Fruit fly (Drosophila melanogaster) whole organism, adult: Measurements from ENCODE around the gene pnt.
A peak's percentile ranks its signal among the peaks of the same experiment; 100 is the strongest.

Experiments
- CG11617 ChIP-seq: fragments of 200-800 bp; sonication (Bioruptor generic); optimal IDR thresholded peaks from 2 replicates; lab custom pipeline; 2017; ENCODE audit warnings: mild to moderate bottlenecking, missing biosample characterization, missing genetic modification reagents, missing genetic modification characterization
- CG12768 ChIP-seq: fragments of 200-800 bp; sonication (Bioruptor generic); optimal IDR thresholded peaks from 2 replicates; lab custom pipeline; 2017; ENCODE audit warnings: missing biosample characterization, missing genetic modification characterization, mild to moderate bottlenecking, moderate library complexity, missing genetic modification reagents
- CG14711 ChIP-seq: fragments of 200-800 bp; sonication (Bioruptor generic); optimal IDR thresholded peaks from 2 replicates; lab custom pipeline; 2018; ENCODE audit warnings: missing biosample characterization, mild to moderate bottlenecking, missing genetic modification characterization, moderate library complexity
- CG1620 ChIP-seq: fragments of 200-800 bp; sonication (Bioruptor generic); optimal IDR thresholded peaks from 2 replicates; lab custom pipeline; 2016; ENCODE audit warnings: missing biosample characterization, missing genetic modification characterization
- CG33017 ChIP-seq: fragments of 200-800 bp; sonication (Bioruptor generic); optimal IDR thresholded peaks from 2 replicates; lab custom pipeline; 2018; ENCODE audit warnings: missing biosample characterization, mild to moderate bottlenecking, missing genetic modification characterization, moderate library complexity
- CG5204 ChIP-seq: fragments of 200-800 bp; sonication (Bioruptor generic); optimal IDR thresholded peaks from 2 replicates; lab custom pipeline; 2016; ENCODE audit warnings: missing biosample characterization, missing genetic modification characterization
- CG7101 ChIP-seq: fragments of 200-800 bp; sonication (Bioruptor generic); optimal IDR thresholded peaks from 2 replicates; lab custom pipeline; 2018; ENCODE audit warnings: missing biosample characterization, mild to moderate bottlenecking, missing genetic modification characterization, moderate library complexity
- Clk ChIP-seq: fragments of 200-800 bp; sonication (Bioruptor generic); optimal IDR thresholded peaks from 2 replicates; lab custom pipeline; 2017; ENCODE audit warnings: missing biosample characterization, missing genetic modification characterization
- Crg-1 ChIP-seq: fragments of 200-800 bp; sonication (Bioruptor generic); optimal IDR thresholded peaks from 2 replicates; lab custom pipeline; 2016; ENCODE audit warnings: missing biosample characterization, missing genetic modification characterization
- Hr96 ChIP-seq: fragments of 200-800 bp; sonication (Bioruptor generic); optimal IDR thresholded peaks from 2 replicates; lab custom pipeline; 2016; ENCODE audit warnings: missing biosample characterization, missing genetic modification characterization
- Mnt ChIP-seq: fragments of 200-800 bp; sonication (Bioruptor generic); optimal IDR thresholded peaks from 2 replicates; lab custom pipeline; 2016; ENCODE audit warnings: missing biosample characterization, mild to moderate bottlenecking, missing genetic modification characterization
- bab1 ChIP-seq: fragments of 200-800 bp; sonication (Bioruptor generic); optimal IDR thresholded peaks from 3 replicates; lab custom pipeline; 2019; ENCODE audit warnings: missing biosample characterization, mild to moderate bottlenecking, missing genetic modification characterization, moderate library complexity
- cic ChIP-seq: fragments of 200-800 bp; sonication (Bioruptor generic); optimal IDR thresholded peaks from 2 replicates; lab custom pipeline; 2017; ENCODE audit warnings: missing biosample characterization, mild to moderate bottlenecking, missing genetic modification characterization, moderate library complexity
- cnc ChIP-seq, 2 experiments: fragments of >200 bp; optimal IDR thresholded peaks; 2 replicates each; lab custom pipeline; 2017
- kay ChIP-seq: fragments of 200-800 bp; sonication (Bioruptor generic); peaks from one replicate; lab custom pipeline; 2016; ENCODE audit warnings: missing biosample characterization, missing genetic modification characterization, borderline replicate concordance
- ovo ChIP-seq: fragments of 200-800 bp; sonication (Bioruptor generic); optimal IDR thresholded peaks from 2 replicates; lab custom pipeline; 2016; ENCODE audit warnings: missing biosample characterization, missing genetic modification characterization
- pad ChIP-seq: fragments of 200-800 bp; sonication (Bioruptor generic); optimal IDR thresholded peaks from 3 replicates; lab custom pipeline; 2017; ENCODE audit warnings: missing biosample characterization, missing genetic modification characterization, mild to moderate bottlenecking, moderate library complexity, missing genetic modification reagents
- tj ChIP-seq: fragments of 200-800 bp; sonication (Bioruptor generic); optimal IDR thresholded peaks from 3 replicates; lab custom pipeline; 2017; ENCODE audit warnings: missing biosample characterization, mild to moderate bottlenecking, missing genetic modification characterization, moderate library complexity
- toe ChIP-seq: fragments of 200-800 bp; sonication (Bioruptor generic); optimal IDR thresholded peaks from 2 replicates; lab custom pipeline; 2016; ENCODE audit warnings: missing biosample characterization, missing genetic modification characterization

Gene pnt

dm6 chr3R:23346007-23346681, at the start of gene pnt:
Gene pnt, minus strand, starts transcription at chr3R:23346167.
- TF ChIP-seq Crg-1 (GFP tag; lab: Kevin White, UChicago) (no peak), CG14711 (no peak), CG7101 (tag; lab: Kevin White, UChicago) (no peak), Hr96 (GFP tag; lab: Kevin White, UChicago) (no peak), toe (GFP tag; lab: Kevin White, UChicago) (no peak), tj (GFP tag; lab: Kevin White, UChicago) (peak; percentile 30), CG1620 (GFP tag; lab: Kevin White, UChicago) (no peak), cic (peak; percentile 95), CG11617 (no peak)

- TF ChIP-seq CG12768 (GFP tag; lab: Kevin White, UChicago) (no peak), CG1620 (GFP tag; lab: Kevin White, UChicago) (no peak), Hr96 (GFP tag; lab: Kevin White, UChicago) (no peak), bab1 (GFP tag; lab: Kevin White, UChicago) (no peak), kay (GFP tag; lab: Kevin White, UChicago) (no peak)
These were observed 49.8 kb upstream of the pnt start for dm6 chr3R:23395720-23396119.

- no peak for TF ChIP-seq Hr96 (GFP tag; lab: Kevin White, UChicago)
- no peak for TF ChIP-seq pad (GFP tag; lab: Kevin White, UChicago)
- TF ChIP-seq kay (GFP tag; lab: Kevin White, UChicago) = no peak
- TF ChIP-seq cnc (optimal IDR thresholded peaks at IDR 0.05; lab: Kevin White, UChicago) = no peak
- no peak for TF ChIP-seq CG33017 (tag; lab: Kevin White, UChicago)
- TF ChIP-seq CG5204 (GFP tag; lab: Kevin White, UChicago) = no peak
- TF ChIP-seq CG7101 (tag; lab: Kevin White, UChicago) = no peak
- TF ChIP-seq cic = no peak
- TF ChIP-seq CG11617 = no peak
- TF ChIP-seq CG1620 (GFP tag; lab: Kevin White, UChicago) = no peak
- no peak for TF ChIP-seq tj (GFP tag; lab: Kevin White, UChicago)
These were observed 47.5 kb upstream of the pnt start for dm6 chr3R:23393507-23393906.

dm6 chr3R:23392235-23392634, 46.3 kb upstream of the pnt start:
- TF ChIP-seq toe (GFP tag; lab: Kevin White, UChicago) = no peak
- TF ChIP-seq kay (GFP tag; lab: Kevin White, UChicago) = no peak
- TF ChIP-seq Hr96 (GFP tag; lab: Kevin White, UChicago) = no peak
- TF ChIP-seq pad (GFP tag; lab: Kevin White, UChicago) = no peak
- TF ChIP-seq Crg-1 (GFP tag; lab: Kevin White, UChicago) = no peak
- TF ChIP-seq CG7101 (tag; lab: Kevin White, UChicago) = no peak
- no peak for TF ChIP-seq tj (GFP tag; lab: Kevin White, UChicago)
- TF ChIP-seq CG11617 = no peak
- TF ChIP-seq CG5204 (GFP tag; lab: Kevin White, UChicago) = no peak
- TF ChIP-seq Mnt (GFP tag; lab: Kevin White, UChicago) = no peak
- TF ChIP-seq ovo (GFP tag; lab: Kevin White, UChicago) = no peak
- TF ChIP-seq Clk (GFP tag; lab: Kevin White, UChicago) = no peak
- TF ChIP-seq cic = no peak
- TF ChIP-seq cnc (optimal IDR thresholded peaks at IDR 0.05; lab: Kevin White, UChicago) = no peak

- no peak for TF ChIP-seq CG12768 (GFP tag; lab: Kevin White, UChicago)
- TF ChIP-seq CG33017 (tag; lab: Kevin White, UChicago) = no peak
- no peak for TF ChIP-seq CG5204 (GFP tag; lab: Kevin White, UChicago)
- no peak for TF ChIP-seq CG1620 (GFP tag; lab: Kevin White, UChicago)
- no peak for TF ChIP-seq cic
- no peak for TF ChIP-seq Clk (GFP tag; lab: Kevin White, UChicago)
- TF ChIP-seq CG14711 = no peak
- no peak for TF ChIP-seq toe (GFP tag; lab: Kevin White, UChicago)
- TF ChIP-seq Mnt (GFP tag; lab: Kevin White, UChicago) = no peak
- no peak for TF ChIP-seq CG7101 (tag; lab: Kevin White, UChicago)
- TF ChIP-seq Crg-1 (GFP tag; lab: Kevin White, UChicago) = no peak
- TF ChIP-seq CG11617 = no peak
- no peak for TF ChIP-seq bab1 (GFP tag; lab: Kevin White, UChicago)
These were observed 44.9 kb upstream of the pnt start for dm6 chr3R:23390769-23391309.

- TF ChIP-seq Hr96 (GFP tag; lab: Kevin White, UChicago) (no peak), CG11617 (no peak), CG14711 (no peak), pad (GFP tag; lab: Kevin White, UChicago) (no peak), CG7101 (tag; lab: Kevin White, UChicago) (no peak)
These were observed 42.8 kb upstream of the pnt start, which contains the start of gene CG31515 for dm6 chr3R:23388798-23389197. Gene CG31515, minus strand, starts transcription at chr3R:23388898.

dm6 chr3R:23386907-23387306, 40.9 kb upstream of the pnt start:
- TF ChIP-seq cic (no peak), ovo (GFP tag; lab: Kevin White, UChicago) (no peak), kay (GFP tag; lab: Kevin White, UChicago) (no peak), pad (GFP tag; lab: Kevin White, UChicago) (no peak), CG14711 (no peak), tj (GFP tag; lab: Kevin White, UChicago) (no peak), Crg-1 (GFP tag; lab: Kevin White, UChicago) (no peak), bab1 (GFP tag; lab: Kevin White, UChicago) (no peak), CG33017 (tag; lab: Kevin White, UChicago) (no peak), CG12768 (GFP tag; lab: Kevin White, UChicago) (no peak), CG1620 (GFP tag; lab: Kevin White, UChicago) (no peak), Hr96 (GFP tag; lab: Kevin White, UChicago) (no peak), CG5204 (GFP tag; lab: Kevin White, UChicago) (no peak)
